Fruit fly (Drosophila melanogaster): Measurements from ENCODE around the gene Ibf1.

The Ibf1 gene

DNA sequence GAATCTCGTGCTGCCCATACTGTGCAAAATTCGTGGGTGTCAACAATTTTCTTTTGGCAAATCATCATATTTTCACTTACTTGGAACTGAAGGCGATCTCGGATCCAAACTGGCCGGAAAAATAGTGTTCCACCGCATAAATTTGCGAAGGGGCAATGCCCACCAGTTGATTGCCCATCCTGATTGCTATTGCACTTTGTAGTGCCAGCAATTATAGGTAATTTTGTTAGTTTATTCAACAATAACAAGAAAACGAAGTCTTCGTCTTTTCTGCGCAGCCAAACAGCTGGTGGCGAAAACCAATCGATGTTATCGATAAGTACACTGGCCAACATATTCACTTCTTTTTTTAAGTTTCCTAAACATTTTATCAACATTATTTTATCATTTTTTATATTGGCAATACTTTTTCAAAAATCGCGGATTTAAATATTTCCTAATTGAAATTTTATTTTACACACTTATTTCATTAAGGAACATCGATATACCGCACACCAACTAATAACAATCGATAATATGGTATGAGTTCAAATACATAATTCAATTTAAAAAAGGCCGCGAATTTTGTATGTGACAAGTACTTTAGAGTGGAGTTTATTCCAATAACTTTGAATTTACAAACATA is 13.1 kb upstream of the Ibf1 start, which contains the start of gene Vps15 (continued):
- TF ChIP-seq CG10979 (tag; optimal IDR thresholded peaks at IDR 0.05) (peak; percentile 76), CG10321 (GFP tag; IDR thresholded peaks at IDR 0.05) (no peak), hbn (GFP tag; IDR thresholded peaks at IDR 0.05; ENCODE audit: partially characterized antibody) (peak; percentile 91), lbe (GFP tag; optimal IDR thresholded peaks at IDR 0.05) (peak; percentile 61), ap (GFP tag; IDR thresholded peaks at IDR 0.05) (no peak), CG4360 (GFP tag; IDR thresholded peaks at IDR 0.05) (0 out of 2 replicates have a peak, but pooled peaks have one; percentile 20), CG6791 (GFP tag; IDR thresholded peaks at IDR 0.05; ENCODE audit: partially characterized antibody) (peak; percentile 65; the same call in 2 of the 3 replicates), disco-r (GFP tag; optimal IDR thresholded peaks at IDR 0.05) (peak; percentile 57), Gsc (GFP tag; IDR thresholded peaks at IDR 0.05) (no peak), da (GFP tag; optimal IDR thresholded peaks at IDR 0.05) (peak; percentile 46), Sox100B (GFP tag; optimal IDR thresholded peaks at IDR 0.05) (peak; percentile 58), tio (GFP tag; optimal IDR thresholded peaks at IDR 0.05) (no peak), chif (GFP tag; optimal IDR thresholded peaks at IDR 0.05) (peak; percentile 17 to 68), Doc2 (GFP tag; IDR thresholded peaks at IDR 0.05) (no peak), CG17612 (GFP tag; IDR thresholded peaks at IDR 0.05) (no peak), CG13775 (GFP tag; optimal IDR thresholded peaks at IDR 0.05) (peak; percentile 47), Asciz (GFP tag; optimal IDR thresholded peaks at IDR 0.05) (peak; percentile 57), sd (tag; optimal IDR thresholded peaks at IDR 0.05) (peak; percentile 58), Rx (GFP tag; IDR thresholded peaks at IDR 0.05) (peak; percentile 40; the same call in 1 of the 2 replicates), gfzf (GFP tag; optimal IDR thresholded peaks at IDR 0.05) (peak; percentile 17), Ets97D (GFP tag; optimal IDR thresholded peaks at IDR 0.05) (peak; percentile 55), CG15479 (GFP tag; optimal IDR thresholded peaks at IDR 0.05) (no peak), CG11398 (GFP tag; optimal IDR thresholded peaks at IDR 0.05) (peak; percentile 41), CG15514 (GFP tag; optimal IDR thresholded peaks at IDR 0.05) (peak; percentile 74), CG13123 (GFP tag; optimal IDR thresholded peaks at IDR 0.05) (peak; percentile 58), so (GFP tag; IDR thresholded peaks at IDR 0.05) (peak; percentile 76; the same call in 2 of the 3 replicates), pzg (GFP tag; optimal IDR thresholded peaks at IDR 0.05) (peak; percentile 54), kah (GFP tag; optimal IDR thresholded peaks at IDR 0.05) (no peak), Nf-YA (GFP tag; IDR thresholded peaks at IDR 0.05) (no peak), CG4820 (GFP tag; optimal IDR thresholded peaks at IDR 0.05) (peak; percentile 69), HLH4C (GFP tag; IDR thresholded peaks at IDR 0.05; ENCODE audit: partially characterized antibody) (peak; percentile 96), her (GFP tag; optimal IDR thresholded peaks at IDR 0.05) (peak; percentile 47), CG10565 (GFP tag; optimal IDR thresholded peaks at IDR 0.05) (no peak), h (optimal IDR thresholded peaks at IDR 0.05) (no peak), pita (GFP tag; optimal IDR thresholded peaks at IDR 0.05) (no peak), CG17385 (GFP tag; optimal IDR thresholded peaks at IDR 0.05) (peak; percentile 61), CG1602 (GFP tag; optimal IDR thresholded peaks at IDR 0.05) (peak; percentile 73), CG8478 (optimal IDR thresholded peaks at IDR 0.05) (no peak), vvl (GFP tag; IDR thresholded peaks at IDR 0.05) (peak; percentile 88), NK7.1 (GFP tag; optimal IDR thresholded peaks at IDR 0.05) (peak; percentile 53), Myb (GFP tag; optimal IDR thresholded peaks at IDR 0.05) (peak; percentile 18), CG8290 (GFP tag; optimal IDR thresholded peaks at IDR 0.05) (peak; percentile 59), CG8290 (tag; optimal IDR thresholded peaks at IDR 0.05) (no peak), fd3F (GFP tag; optimal IDR thresholded peaks at IDR 0.05) (peak; percentile 70), CG17829 (tag; optimal IDR thresholded peaks at IDR 0.05) (peak; percentile 88), CG6813 (GFP tag; optimal IDR thresholded peaks at IDR 0.05) (no peak), tap (tag; optimal IDR thresholded peaks at IDR 0.05) (peak; percentile 65), fru (optimal IDR thresholded peaks at IDR 0.05) (no peak), org-1 (GFP tag; optimal IDR thresholded peaks at IDR 0.05) (peak; percentile 4), Bteb2 (GFP tag; optimal IDR thresholded peaks at IDR 0.05) (peak; percentile 68), ewg (GFP tag; optimal IDR thresholded peaks at IDR 0.05) (peak; percentile 78)
